Worm (Caenorhabditis elegans): ENCODE data around the gene glb-5.
A peak's percentile ranks its signal among the peaks of the same experiment; 100 is the strongest.

glb-5 gene

DNA sequence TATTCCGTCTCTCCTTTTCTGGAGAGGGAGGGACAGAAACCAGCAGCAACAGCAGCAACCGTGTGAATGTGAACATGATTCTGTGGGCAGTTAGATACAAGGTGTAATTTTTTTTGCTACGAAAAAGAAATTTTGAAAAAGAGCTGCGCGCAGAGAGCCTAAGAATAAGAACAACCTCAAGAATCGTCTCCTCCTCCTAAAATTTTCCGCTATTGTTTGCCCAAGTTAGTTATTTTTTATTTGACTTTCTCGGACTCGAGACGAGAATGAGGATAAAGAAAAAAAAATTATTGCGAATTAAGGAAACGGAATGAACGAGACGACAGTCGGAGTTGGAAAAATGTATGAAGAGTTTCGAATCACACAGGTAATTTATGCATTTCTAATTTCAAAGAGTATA, at the start of gene glb-5:
Gene glb-5 (plus strand): TSS at position 301 of the 400 bp plus-strand sequence.
- TF ChIP-seq ceh-82 (tag; optimal IDR thresholded peaks at IDR 0.05) (no peak), mab-5 (tag; optimal IDR thresholded peaks at IDR 0.05) (no peak), sma-3 (GFP tag; optimal IDR thresholded peaks at IDR 0.05) (no peak), egl-27 (tag; optimal IDR thresholded peaks at IDR 0.05) (no peak), gmeb-1 (tag; optimal IDR thresholded peaks at IDR 0.05) (no peak), nhr-12 (tag; optimal IDR thresholded peaks at IDR 0.05) (no peak), F13H6.1 (tag; optimal IDR thresholded peaks at IDR 0.05) (no peak), nhr-23 (tag; optimal IDR thresholded peaks at IDR 0.05) (no peak)

DNA sequence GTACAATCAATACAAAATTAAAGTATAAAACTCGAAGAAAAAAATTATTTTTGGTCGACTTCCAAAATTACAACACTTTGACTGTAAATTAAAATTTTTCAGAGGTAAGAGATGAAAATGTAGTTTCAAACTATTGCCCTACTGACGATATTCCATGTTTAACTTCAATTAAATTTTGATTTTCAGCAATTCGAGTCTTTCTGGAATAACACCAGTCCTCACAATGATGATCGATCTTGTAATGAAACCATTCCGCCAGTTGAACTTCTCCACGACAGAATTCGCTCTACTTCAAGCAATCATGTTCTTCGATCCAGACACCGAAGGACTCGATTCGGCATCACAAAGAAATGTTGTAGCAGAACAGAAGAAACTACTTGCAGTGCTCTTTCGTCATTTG, 49.6 kb upstream of the glb-5 start:
- TF ChIP-seq fos-1 (tag; optimal IDR thresholded peaks at IDR 0.05) (no peak), elt-3 (tag; optimal IDR thresholded peaks at IDR 0.05) (no peak), snpc-4 (tag; optimal IDR thresholded peaks at IDR 0.05) (no peak), unc-55 (GFP tag; optimal IDR thresholded peaks at IDR 0.05) (no peak), nhr-21 (tag; optimal IDR thresholded peaks at IDR 0.05) (no peak), nhr-237 (tag; optimal IDR thresholded peaks at IDR 0.05) (no peak), unc-39 (tag; optimal IDR thresholded peaks at IDR 0.05) (no peak), sem-4 (tag; optimal IDR thresholded peaks at IDR 0.05) (no peak), R02D3.7 (tag; optimal IDR thresholded peaks at IDR 0.05) (no peak), F13H6.1 (tag; optimal IDR thresholded peaks at IDR 0.05) (no peak), skn-1 (tag; optimal IDR thresholded peaks at IDR 0.05) (no peak), ZK546.5 (tag; optimal IDR thresholded peaks at IDR 0.05) (no peak), mdl-1 (tag; optimal IDR thresholded peaks at IDR 0.05) (no peak), zag-1 (tag; optimal IDR thresholded peaks at IDR 0.05) (no peak), lin-11 (tag; optimal IDR thresholded peaks at IDR 0.05) (no peak), blmp-1 (tag; optimal IDR thresholded peaks at IDR 0.05; ENCODE audit: insufficient read depth) (no peak), ceh-82 (tag; optimal IDR thresholded peaks at IDR 0.05) (no peak), elt-1 (tag; optimal IDR thresholded peaks at IDR 0.05) (no peak), nhr-10 (tag; optimal IDR thresholded peaks at IDR 0.05) (no peak), lin-13 (GFP tag; optimal IDR thresholded peaks at IDR 0.05) (no peak)

DNA sequence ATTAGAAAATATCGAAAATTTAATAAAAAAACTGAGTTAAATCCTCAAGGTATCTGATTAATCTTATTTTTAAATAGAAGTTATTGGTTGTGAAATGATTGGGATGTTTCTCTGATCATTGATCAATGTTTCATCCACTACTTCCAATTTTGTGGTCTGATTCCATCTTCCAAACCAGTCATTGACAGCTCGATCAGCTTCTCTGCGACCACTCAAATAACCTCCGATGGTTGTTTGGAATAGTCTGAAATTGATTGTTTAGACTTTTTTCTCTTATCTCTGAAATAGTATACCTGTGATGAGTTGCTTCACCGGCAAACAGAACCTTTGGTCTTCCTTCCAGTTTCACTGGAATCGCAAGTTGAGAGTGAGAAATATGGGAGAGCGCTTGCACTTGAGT, 48.7 kb upstream of the glb-5 start:
- TF ChIP-seq fos-1 (tag; optimal IDR thresholded peaks at IDR 0.05): peak; percentile 16
- TF ChIP-seq sma-3 (GFP tag; optimal IDR thresholded peaks at IDR 0.05): no peak

DNA sequence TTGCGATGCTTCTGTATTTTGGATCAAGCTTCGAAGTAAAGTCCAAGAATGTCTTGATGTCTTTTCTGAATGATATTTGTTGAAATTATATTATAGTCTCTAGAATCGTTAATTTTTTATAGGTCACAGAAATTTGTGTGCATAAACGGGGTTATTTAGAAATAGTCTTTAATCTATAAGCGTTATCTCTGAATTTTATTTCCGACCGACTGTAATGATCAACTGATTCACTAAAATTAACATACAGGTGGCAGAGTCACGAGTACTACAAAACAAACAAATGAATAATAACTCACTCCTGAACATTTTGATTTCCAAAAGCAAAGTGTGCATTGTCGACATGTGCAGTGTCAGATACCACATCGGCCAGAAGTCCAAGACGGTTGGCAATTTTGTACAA, 47.0 kb upstream of the glb-5 start:
- TF ChIP-seq crh-2 (tag; optimal IDR thresholded peaks at IDR 0.05): peak; percentile 8
- no peak for TF ChIP-seq lin-11 (tag; optimal IDR thresholded peaks at IDR 0.05)
- peak; percentile 10 for TF ChIP-seq fos-1 (tag; optimal IDR thresholded peaks at IDR 0.05)
- TF ChIP-seq ZK546.5 (tag; optimal IDR thresholded peaks at IDR 0.05): no peak
- TF ChIP-seq elt-1 (tag; optimal IDR thresholded peaks at IDR 0.05): no peak
- no peak for TF ChIP-seq dmd-4 (tag; optimal IDR thresholded peaks at IDR 0.05)
- no peak for TF ChIP-seq nhr-11 (tag; optimal IDR thresholded peaks at IDR 0.05)

DNA sequence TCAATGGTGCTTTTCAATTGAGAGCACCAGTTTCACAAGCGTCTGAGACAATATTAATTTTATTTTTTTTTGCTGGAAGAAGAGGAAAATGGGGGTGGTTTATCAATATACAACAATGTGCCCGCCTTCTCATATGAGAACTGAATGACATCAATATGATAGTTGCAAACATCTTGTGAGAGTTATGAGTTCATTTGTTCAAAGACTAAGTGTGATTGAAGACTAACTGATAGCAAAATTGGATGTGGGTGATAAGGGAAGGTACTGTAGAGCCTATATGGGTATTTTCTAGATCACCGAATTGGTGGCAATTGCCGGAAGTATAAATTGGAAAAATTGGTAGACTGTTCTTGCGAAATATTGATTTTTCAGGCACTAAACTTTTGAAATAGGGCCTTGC, 46.1 kb upstream of the glb-5 start:
- TF ChIP-seq crh-2 (tag; optimal IDR thresholded peaks at IDR 0.05): peak; percentile 3
- TF ChIP-seq nhr-12 (tag; optimal IDR thresholded peaks at IDR 0.05): no peak
- peak; percentile 67 for TF ChIP-seq fos-1 (tag; optimal IDR thresholded peaks at IDR 0.05)
- no peak for TF ChIP-seq lin-39 (tag; optimal IDR thresholded peaks at IDR 0.05)
- peak; percentile 67 for TF ChIP-seq sma-9 (GFP tag; optimal IDR thresholded peaks at IDR 0.05)
- TF ChIP-seq sma-9 (tag; optimal IDR thresholded peaks at IDR 0.05): no peak
- TF ChIP-seq unc-55 (GFP tag; optimal IDR thresholded peaks at IDR 0.05): no peak
- no peak for TF ChIP-seq ZK546.5 (tag; optimal IDR thresholded peaks at IDR 0.05)

DNA sequence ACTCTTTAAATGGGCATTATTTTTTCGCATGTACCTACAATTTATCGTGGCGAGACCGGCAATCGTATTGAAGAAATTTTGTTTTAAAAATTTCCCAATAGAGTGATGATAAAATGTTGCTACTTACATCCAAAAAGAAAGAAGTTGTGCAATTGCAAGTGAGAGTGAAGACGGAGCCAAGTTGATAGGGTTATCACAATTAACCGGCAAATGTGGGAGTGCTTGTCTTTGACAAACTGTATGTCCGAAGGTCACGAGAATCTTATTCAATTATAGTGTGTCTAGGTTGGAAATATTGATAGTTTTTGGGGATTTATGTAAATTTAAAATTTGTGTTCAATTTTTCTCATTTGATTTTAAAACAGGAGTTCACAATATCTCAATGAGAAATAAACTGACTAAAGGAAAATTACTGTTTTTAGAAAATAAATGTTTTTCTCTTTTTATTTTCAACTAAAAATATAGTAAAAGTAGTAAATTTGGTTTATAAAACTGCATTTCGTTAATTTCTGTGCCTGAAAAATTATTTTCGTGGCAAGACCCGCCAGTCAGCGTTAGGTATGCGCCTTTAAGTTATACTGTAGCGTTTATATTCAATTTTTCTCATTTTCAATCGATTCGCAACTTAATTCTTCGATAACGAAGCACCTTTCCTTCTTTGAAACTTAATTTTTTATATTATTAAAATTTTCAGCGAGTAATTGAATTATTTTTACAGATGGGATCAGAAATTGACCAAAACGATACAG, 44.9 kb upstream of the glb-5 start, which contains the start of the genes hpo-15 and mms-19:
Gene hpo-15 (minus strand): TSS at position 201 of the 749 bp plus-strand sequence.
Gene mms-19 (plus strand): TSS at position 719 of the 749 bp plus-strand sequence.
- no peak for TF ChIP-seq ztf-11 (tag; optimal IDR thresholded peaks at IDR 0.05)
- peak; percentile 19 for TF ChIP-seq fos-1 (tag; optimal IDR thresholded peaks at IDR 0.05)

All from whole organism, L2 larva.